Worm (Caenorhabditis elegans) whole organism, L1 larva: ENCODE results near the gene skr-21.
A peak's percentile ranks its signal among the peaks of the same experiment; 100 is the strongest.

Experiments used
- C04F5.9 ChIP-seq: sonication (generic microtip); optimal IDR thresholded peaks from 2 replicates; lab custom pipeline; 2016; ENCODE audit warnings: missing genetic modification characterization, missing compliant biosample characterization
- Y116A8C.19 ChIP-seq: sonication (generic microtip); optimal IDR thresholded peaks from 2 replicates; lab custom pipeline; 2016; ENCODE audit warnings: missing compliant biosample characterization, missing genetic modification characterization, borderline replicate concordance
- ama-1 ChIP-seq: fragments of 150-350 bp; optimal IDR thresholded peaks from 2 replicates; lab custom pipeline; 2014
- blmp-1 ChIP-seq: fragments of 150-350 bp; optimal IDR thresholded peaks from 2 replicates; lab custom pipeline; 2014; ENCODE audit warnings: missing biosample characterization, missing genetic modification characterization
- ceh-90 ChIP-seq: sonication (generic microtip); optimal IDR thresholded peaks from 2 replicates; lab custom pipeline; 2016; ENCODE audit warnings: missing genetic modification characterization, missing compliant biosample characterization
- ces-1 ChIP-seq: fragments of 150-350 bp; optimal IDR thresholded peaks from 2 replicates; lab custom pipeline; 2014; ENCODE audit warnings: missing biosample characterization, missing genetic modification reagents, missing genetic modification characterization
- dpl-1 ChIP-seq, 3 experiments: fragments of 150-350 bp in 2 of 3; sonication (generic microtip) in 1 of 3; optimal IDR thresholded peaks; 2 replicates each; lab custom pipeline; 2014 to 2017; ENCODE audit warnings: missing biosample characterization in 3 of 3, missing genetic modification characterization in 3 of 3, missing genetic modification reagents in 3 of 3
- dsc-1 ChIP-seq: sonication (generic microtip); optimal IDR thresholded peaks from 2 replicates; lab custom pipeline; 2016; ENCODE audit warnings: mild to moderate bottlenecking, missing genetic modification characterization, missing compliant biosample characterization
- efl-1 ChIP-seq, 4 experiments: fragments of 150-350 bp; optimal IDR thresholded peaks in 3 of 4; peaks in 1 of 4; 1 replicate in 1 of 4; 2 replicates in 3 of 4; lab custom pipeline; 2014; ENCODE audit warnings: missing biosample characterization in 2 of 4, missing genetic modification characterization in 2 of 4, missing genetic modification reagents in 2 of 4
- elt-2 ChIP-seq: sonication (generic microtip); optimal IDR thresholded peaks from 2 replicates; lab custom pipeline; 2016; ENCODE audit warnings: missing genetic modification characterization, mild to moderate bottlenecking, inconsistent platforms, missing compliant biosample characterization, missing genetic modification reagents
- elt-3 ChIP-seq, 6 experiments: fragments of 150-350 bp in 1 of 6; sonication (generic microtip); optimal IDR thresholded peaks; 2 replicates each; lab custom pipeline; 2017 to 2018; ENCODE audit warnings: missing biosample characterization in 6 of 6, missing genetic modification characterization in 6 of 6, inconsistent platforms in 1 of 6
- ets-5 ChIP-seq: fragments of 200-800 bp; sonication (Bioruptor generic); IDR thresholded peaks from 2 replicates; pipeline ENCODE4 v1.3.6; 2022; ENCODE audit warnings: missing genetic modification characterization, missing compliant biosample characterization
- fkh-8 ChIP-seq: sonication (generic microtip); optimal IDR thresholded peaks from 2 replicates; lab custom pipeline; 2016; ENCODE audit warnings: mild to moderate bottlenecking, missing genetic modification characterization, missing compliant biosample characterization
- fos-1 ChIP-seq: fragments of 150-350 bp; optimal IDR thresholded peaks from 2 replicates; lab custom pipeline; 2014; ENCODE audit warnings: missing biosample characterization, missing genetic modification characterization
- grh-1 ChIP-seq: fragments of 200-800 bp; sonication (Bioruptor generic); IDR thresholded peaks from 2 replicates; pipeline ENCODE4 v1.3.6; 2022; ENCODE audit warnings: missing genetic modification reagents, missing genetic modification characterization, missing compliant biosample characterization
- hlh-17 ChIP-seq: fragments of 200-800 bp; sonication (Bioruptor generic); optimal IDR thresholded peaks from 2 replicates; lab custom pipeline; 2018; ENCODE audit warnings: missing genetic modification characterization, mild to moderate bottlenecking, missing compliant biosample characterization, moderate library complexity, borderline replicate concordance
- irx-1 ChIP-seq: sonication (generic microtip); optimal IDR thresholded peaks from 2 replicates; lab custom pipeline; 2016; ENCODE audit warnings: missing genetic modification characterization, missing compliant biosample characterization
- jun-1 ChIP-seq: fragments of 150-350 bp; optimal IDR thresholded peaks from 2 replicates; lab custom pipeline; 2014; ENCODE audit warnings: missing biosample characterization, missing genetic modification reagents, missing genetic modification characterization
- lin-14 ChIP-seq: fragments of 200-800 bp; sonication (Bioruptor generic); optimal IDR thresholded peaks from 2 replicates; lab custom pipeline; 2018; ENCODE audit warnings: mild to moderate bottlenecking, missing genetic modification characterization, moderate library complexity, missing compliant biosample characterization
- lir-3 ChIP-seq: sonication (generic microtip); optimal IDR thresholded peaks from 2 replicates; lab custom pipeline; 2016; ENCODE audit warnings: mild to moderate bottlenecking, missing genetic modification characterization, moderate library complexity, missing compliant biosample characterization; ENCODE audit not compliant: poor library complexity
- lsy-2 ChIP-seq, 2 experiments: fragments of 150-350 bp; optimal IDR thresholded peaks; 2 replicates each; lab custom pipeline; 2014; ENCODE audit warnings: missing biosample characterization in 2 of 2, missing genetic modification characterization in 2 of 2
- mep-1 ChIP-seq: fragments of 150-350 bp; optimal IDR thresholded peaks from 2 replicates; lab custom pipeline; 2014; ENCODE audit warnings: missing biosample characterization, missing genetic modification characterization
- nhr-11 ChIP-seq: fragments of 150-350 bp; optimal IDR thresholded peaks from 2 replicates; lab custom pipeline; 2014; ENCODE audit warnings: missing biosample characterization, missing genetic modification characterization
- nhr-12 ChIP-seq: sonication (generic microtip); optimal IDR thresholded peaks from 2 replicates; lab custom pipeline; 2017; ENCODE audit warnings: missing biosample characterization, missing genetic modification characterization
- nhr-237 ChIP-seq: fragments of 150-350 bp; optimal IDR thresholded peaks from 2 replicates; lab custom pipeline; 2014; ENCODE audit warnings: missing biosample characterization, missing genetic modification characterization
- nhr-47 ChIP-seq: sonication (generic microtip); optimal IDR thresholded peaks from 2 replicates; lab custom pipeline; 2016; ENCODE audit warnings: mild to moderate bottlenecking, missing genetic modification characterization, moderate library complexity, missing compliant biosample characterization
- nhr-71 ChIP-seq: sonication (generic microtip); optimal IDR thresholded peaks from 2 replicates; lab custom pipeline; 2016; ENCODE audit warnings: mild to moderate bottlenecking, missing genetic modification characterization, moderate library complexity, missing compliant biosample characterization
- nhr-77 ChIP-seq: fragments of 150-350 bp; optimal IDR thresholded peaks from 2 replicates; lab custom pipeline; 2014; ENCODE audit warnings: missing biosample characterization, missing genetic modification characterization
- nhr-84 ChIP-seq: sonication (generic microtip); optimal IDR thresholded peaks from 2 replicates; lab custom pipeline; 2017; ENCODE audit warnings: missing biosample characterization, missing genetic modification characterization
- nhr-85 ChIP-seq: sonication (generic microtip); peaks from one replicate; lab custom pipeline; 2016; ENCODE audit warnings: missing genetic modification characterization, inconsistent platforms, missing compliant biosample characterization
- nhr-90 ChIP-seq: sonication (generic microtip); optimal IDR thresholded peaks from 2 replicates; lab custom pipeline; 2016; ENCODE audit warnings: mild to moderate bottlenecking, missing genetic modification characterization, missing compliant biosample characterization; ENCODE audit not compliant: poor library complexity
- pag-3 ChIP-seq: sonication (generic microtip); optimal IDR thresholded peaks from 2 replicates; lab custom pipeline; 2017; ENCODE audit warnings: missing genetic modification characterization, mild to moderate bottlenecking, missing compliant biosample characterization, antibody characterized with exemption, borderline replicate concordance; ENCODE audit not compliant: insufficient read depth
- snpc-4 ChIP-seq: fragments of 150-350 bp; optimal IDR thresholded peaks from 2 replicates; lab custom pipeline; 2014; ENCODE audit warnings: missing biosample characterization, missing genetic modification characterization
- sox-4 ChIP-seq: sonication (generic microtip); optimal IDR thresholded peaks from 2 replicates; lab custom pipeline; 2016; ENCODE audit warnings: missing genetic modification characterization, missing compliant biosample characterization
- sup-37 ChIP-seq: fragments of 200-800 bp; sonication (Bioruptor generic); optimal IDR thresholded peaks from 2 replicates; lab custom pipeline; 2018; ENCODE audit warnings: mild to moderate bottlenecking, missing genetic modification characterization, missing compliant biosample characterization
- tlp-1 ChIP-seq: fragments of 150-350 bp; optimal IDR thresholded peaks from 2 replicates; lab custom pipeline; 2014; ENCODE audit warnings: missing biosample characterization, missing genetic modification characterization
- unc-30 ChIP-seq: sonication (generic microtip); optimal IDR thresholded peaks from 2 replicates; lab custom pipeline; 2017; ENCODE audit warnings: missing biosample characterization, missing genetic modification characterization
- unc-62 ChIP-seq: fragments of 150-350 bp; optimal IDR thresholded peaks from 2 replicates; lab custom pipeline; 2014; ENCODE audit warnings: missing biosample characterization, missing genetic modification reagents, missing genetic modification characterization
- unc-86 ChIP-seq: sonication (generic microtip); optimal IDR thresholded peaks from 2 replicates; lab custom pipeline; 2016; ENCODE audit warnings: missing genetic modification characterization, missing compliant biosample characterization
- unc-98 ChIP-seq: fragments of 200-800 bp; sonication (Bioruptor generic); IDR thresholded peaks from 2 replicates; pipeline ENCODE4 v1.3.6; 2022; ENCODE audit warnings: missing genetic modification characterization, missing compliant biosample characterization
- ztf-11 ChIP-seq, 2 experiments: sonication (generic microtip); optimal IDR thresholded peaks; 2 replicates each; lab custom pipeline; 2016 to 2017; ENCODE audit warnings: missing genetic modification characterization in 2 of 2, missing biosample characterization in 1 of 2, missing compliant biosample characterization in 1 of 2
- ztf-4 ChIP-seq: fragments of 150-350 bp; optimal IDR thresholded peaks from 2 replicates; lab custom pipeline; 2014; ENCODE audit warnings: missing biosample characterization, missing genetic modification characterization

Gene skr-21

ce11 chrX:13262195-13262594 lies 35.7 kb upstream of the skr-21 start, which contains the start of gene K09A11.1:
K09A11.1 (plus strand) TSS chrX:13262495.
- TF ChIP-seq ztf-4 (tag; lab: Kevin White, UChicago) (no peak), nhr-85 (tag; lab: Kevin White, UChicago) (no peak), ztf-11 (tag; optimal IDR thresholded peaks at IDR 0.05; lab: Kevin White, UChicago) (no peak), snpc-4 (tag; lab: Kevin White, UChicago) (no peak), unc-98 (GFP tag; lab: Robert Waterston, UW) (no peak), lir-3 (no peak), unc-86 (tag; lab: Kevin White, UChicago) (no peak), ceh-90 (tag; lab: Kevin White, UChicago) (no peak), nhr-84 (tag; lab: Kevin White, UChicago) (no peak), nhr-90 (tag; lab: Kevin White, UChicago) (no peak), ets-5 (GFP tag; lab: Robert Waterston, UW) (no peak), Y116A8C.19 (tag; lab: Kevin White, UChicago) (no peak), unc-62 (GFP tag; lab: Kevin White, UChicago) (no peak), fos-1 (tag; lab: Kevin White, UChicago) (no peak), hlh-17 (GFP tag; lab: Kevin White, UChicago) (no peak), nhr-77 (tag; lab: Kevin White, UChicago) (no peak)

ce11 chrX:13261037-13261592 lies 34.7 kb upstream of the skr-21 start:
- TF ChIP-seq elt-2 (tag; lab: Kevin White, UChicago) (peak; percentile 0), nhr-71 (tag; lab: Kevin White, UChicago) (peak; percentile 8), snpc-4 (tag; lab: Kevin White, UChicago) (peak; percentile 11)

- no peak for TF ChIP-seq lir-3
- no peak for TF ChIP-seq ets-5 (GFP tag; lab: Robert Waterston, UW)
- TF ChIP-seq elt-2 (tag; lab: Kevin White, UChicago) = peak; percentile 82
- no peak for TF ChIP-seq lsy-2 (tag; optimal IDR thresholded peaks at IDR 0.05; lab: Kevin White, UChicago)
- TF ChIP-seq ces-1 (GFP tag; lab: Kevin White, UChicago) = no peak
- TF ChIP-seq ama-1 (lab: Kevin White, UChicago) = no peak
- no peak for TF ChIP-seq grh-1 (GFP tag; lab: Robert Waterston, UW)
- TF ChIP-seq mep-1 = no peak
- TF ChIP-seq blmp-1 = no peak
- TF ChIP-seq lin-14 (GFP tag; lab: Kevin White, UChicago) = no peak
- TF ChIP-seq nhr-47 (tag; lab: Kevin White, UChicago) = no peak
- no peak for TF ChIP-seq efl-1 (optimal IDR thresholded peaks at IDR 0.05; lab: Kevin White, UChicago)
- peak in 1 of 2 experiments; percentile 41 for TF ChIP-seq efl-1 (GFP tag; optimal IDR thresholded peaks at IDR 0.05 in 1 of 2; lab: Kevin White, UChicago)
- TF ChIP-seq fkh-8 (tag; lab: Kevin White, UChicago) = no peak
- peak; percentile 77 for TF ChIP-seq tlp-1
These were observed 31.1 kb upstream of the skr-21 start, which contains the start of gene K08H2.10 for ce11 chrX:13257577-13257976. K08H2.10 (plus strand) TSS chrX:13257806.

- TF ChIP-seq irx-1 = no peak
- TF ChIP-seq, all 84 proteins: peak for 0
These were observed 25.5 kb upstream of the skr-21 start, which contains the start of gene nhr-32 for ce11 chrX:13251914-13252434. nhr-32 (plus strand) TSS chrX:13251964.

ce11 chrX:13251354-13251843 lies 24.9 kb upstream of the skr-21 start:
- peak; percentile 17 for TF ChIP-seq snpc-4 (tag; lab: Kevin White, UChicago)
- TF ChIP-seq sup-37 (GFP tag; lab: Kevin White, UChicago) = no peak
- TF ChIP-seq dsc-1 (tag; lab: Kevin White, UChicago) = peak; percentile 56
- TF ChIP-seq nhr-237 (tag; lab: Kevin White, UChicago) = peak; percentile 28
- no peak for TF ChIP-seq ama-1 (lab: Kevin White, UChicago)
- TF ChIP-seq blmp-1 = peak; percentile 49
- TF ChIP-seq nhr-84 (tag; lab: Kevin White, UChicago) = no peak
- TF ChIP-seq elt-3 (tag; optimal IDR thresholded peaks at IDR 0.05; lab: Kevin White, UChicago) = peak in 2 of 6 experiments; percentile 8 to 28
- TF ChIP-seq jun-1 (tag; lab: Kevin White, UChicago) = peak; percentile 41
- TF ChIP-seq nhr-11 (tag; lab: Kevin White, UChicago) = no peak
- TF ChIP-seq C04F5.9 = no peak
- peak; percentile 26 for TF ChIP-seq pag-3 (tag; lab: Kevin White, UChicago)
- no peak for TF ChIP-seq sox-4 (tag; lab: Kevin White, UChicago)
- no peak for TF ChIP-seq unc-98 (GFP tag; lab: Robert Waterston, UW)
- no peak for TF ChIP-seq dpl-1 (GFP tag; optimal IDR thresholded peaks at IDR 0.05; lab: Kevin White, UChicago)
- TF ChIP-seq nhr-12 = no peak
- TF ChIP-seq unc-30 (tag; lab: Kevin White, UChicago) = no peak
- TF ChIP-seq fkh-8 (tag; lab: Kevin White, UChicago) = peak; percentile 53
- TF ChIP-seq efl-1 (optimal IDR thresholded peaks at IDR 0.05; lab: Kevin White, UChicago) = peak; percentile 34 to 39
- peak in 1 of 2 experiments; percentile 46 for TF ChIP-seq efl-1 (GFP tag; optimal IDR thresholded peaks at IDR 0.05 in 1 of 2; lab: Kevin White, UChicago)
